Fruit fly (Drosophila melanogaster) whole organism, embryonic: ENCODE data around the gene shams.
A peak's percentile ranks its signal among the peaks of the same experiment; 100 is the strongest.

Experiments
- Atf3 ChIP-seq: fragments of 200-800 bp; sonication (Bioruptor generic); optimal IDR thresholded peaks from 3 replicates; lab custom pipeline; 2016; ENCODE audit warnings: missing biosample characterization, missing genetic modification characterization
- Awh ChIP-seq: fragments of 200-800 bp; sonication (Bioruptor generic); IDR thresholded peaks from 2 replicates; pipeline ENCODE4, ENCODE4 v1.3.6; 2022; ENCODE audit warnings: missing biosample characterization, missing genetic modification characterization
- BEAF-32 ChIP-seq: fragments of 200-800 bp; sonication (Bioruptor generic); optimal IDR thresholded peaks from 3 replicates; lab custom pipeline; 2017; ENCODE audit warnings: missing biosample characterization, missing genetic modification characterization, mild to moderate bottlenecking, moderate library complexity, missing genetic modification reagents
- CG10462 ChIP-seq: fragments of 200-800 bp; sonication (Bioruptor generic); optimal IDR thresholded peaks from 2 replicates; lab custom pipeline; 2016; ENCODE audit warnings: missing biosample characterization, missing genetic modification characterization
- CG11085 ChIP-seq: fragments of 200-800 bp; sonication (Bioruptor generic); IDR thresholded peaks from 2 replicates; pipeline ENCODE4 v1.3.6; 2022; ENCODE audit warnings: missing biosample characterization, missing genetic modification characterization
- CG11398 ChIP-seq: fragments of 200-800 bp; sonication (Bioruptor generic); optimal IDR thresholded peaks from 2 replicates; lab custom pipeline; 2016; ENCODE audit warnings: missing biosample characterization, missing genetic modification characterization
- CG12659 ChIP-seq: fragments of 200-800 bp; sonication (Bioruptor generic); optimal IDR thresholded peaks from 3 replicates; lab custom pipeline; 2017; ENCODE audit warnings: mild to moderate bottlenecking, missing biosample characterization, missing genetic modification reagents, missing genetic modification characterization
- CG13287 ChIP-seq: fragments of 200-800 bp; sonication (Bioruptor generic); IDR thresholded peaks from 2 replicates; pipeline ENCODE4 v1.3.6; 2022; ENCODE audit warnings: missing biosample characterization, missing genetic modification characterization; ENCODE audit not compliant: partially characterized antibody
- CG15479 ChIP-seq: fragments of 200-800 bp; sonication (Bioruptor generic); optimal IDR thresholded peaks from 3 replicates; lab custom pipeline; 2019; ENCODE audit warnings: missing biosample characterization, mild to moderate bottlenecking, missing genetic modification characterization, moderate library complexity
- CG17186 ChIP-seq: fragments of 200-800 bp; sonication (Bioruptor generic); optimal IDR thresholded peaks from 3 replicates; lab custom pipeline; 2017; ENCODE audit warnings: missing biosample characterization, missing genetic modification reagents, missing genetic modification characterization
- CG17361 ChIP-seq: fragments of 200-800 bp; sonication (Bioruptor generic); IDR thresholded peaks from 3 replicates; pipeline ENCODE4 v1.3.6; 2022; ENCODE audit warnings: missing biosample characterization, missing genetic modification characterization
- CG2120 ChIP-seq: fragments of 200-800 bp; sonication (Bioruptor generic); optimal IDR thresholded peaks from 3 replicates; lab custom pipeline; 2016; ENCODE audit warnings: missing biosample characterization, missing genetic modification characterization
- CG3407 ChIP-seq: fragments of 200-800 bp; sonication (Bioruptor generic); optimal IDR thresholded peaks from 2 replicates; lab custom pipeline; 2018; ENCODE audit warnings: missing biosample characterization, mild to moderate bottlenecking, missing genetic modification characterization
- CG3995 ChIP-seq: fragments of 200-800 bp; sonication (Bioruptor generic); optimal IDR thresholded peaks from 3 replicates; lab custom pipeline; 2016; ENCODE audit warnings: missing biosample characterization, missing genetic modification characterization
- CG42726 ChIP-seq: fragments of 200-800 bp; sonication (Bioruptor generic); IDR thresholded peaks from 2 replicates; pipeline ENCODE4 v1.3.6; 2022; ENCODE audit warnings: missing biosample characterization, missing genetic modification characterization; ENCODE audit not compliant: partially characterized antibody
- CG4854 ChIP-seq: fragments of 200-800 bp; sonication (Bioruptor generic); optimal IDR thresholded peaks from 2 replicates; lab custom pipeline; 2016; ENCODE audit warnings: missing biosample characterization, missing genetic modification characterization, inconsistent platforms
- CG6175 ChIP-seq: fragments of 200-800 bp; sonication (Bioruptor generic); IDR thresholded peaks from 3 replicates; pipeline ENCODE4 v1.3.6; 2022; ENCODE audit warnings: missing biosample characterization, missing genetic modification characterization
- CG6854 ChIP-seq: fragments of 200-800 bp; sonication (Bioruptor generic); optimal IDR thresholded peaks from 3 replicates; lab custom pipeline; 2017; ENCODE audit warnings: missing biosample characterization, mild to moderate bottlenecking, missing genetic modification characterization
- CG7786 ChIP-seq: fragments of 200-800 bp; sonication (Bioruptor generic); optimal IDR thresholded peaks from 2 replicates; lab custom pipeline; 2016; ENCODE audit warnings: missing biosample characterization, missing genetic modification characterization
- CG9727 ChIP-seq: fragments of 200-800 bp; sonication (Bioruptor generic); optimal IDR thresholded peaks from 3 replicates; lab custom pipeline; 2017; ENCODE audit warnings: missing biosample characterization, mild to moderate bottlenecking, missing genetic modification characterization
- CG9817 ChIP-seq: fragments of 200-800 bp; sonication (Bioruptor generic); optimal IDR thresholded peaks from 2 replicates; lab custom pipeline; 2018; ENCODE audit warnings: missing biosample characterization, mild to moderate bottlenecking, missing genetic modification characterization, moderate library complexity
- Deaf1 ChIP-seq: fragments of 200-800 bp; optimal IDR thresholded peaks from 3 replicates; lab custom pipeline; 2019; ENCODE audit warnings: missing biosample characterization, mild to moderate bottlenecking, missing genetic modification characterization, moderate library complexity
- Dip3 ChIP-seq: fragments of 200-800 bp; sonication (Bioruptor generic); optimal IDR thresholded peaks from 3 replicates; lab custom pipeline; 2016; ENCODE audit warnings: missing biosample characterization, missing genetic modification characterization
- Ets97D ChIP-seq: fragments of 200-800 bp; sonication (Bioruptor generic); optimal IDR thresholded peaks from 3 replicates; lab custom pipeline; 2016; ENCODE audit warnings: missing biosample characterization, missing genetic modification characterization
- Fer1 ChIP-seq: fragments of 200-800 bp; sonication (Bioruptor generic); optimal IDR thresholded peaks from 2 replicates; lab custom pipeline; 2017; ENCODE audit warnings: missing biosample characterization, mild to moderate bottlenecking, missing genetic modification characterization
- HLH4C ChIP-seq: fragments of 200-800 bp; sonication (Bioruptor generic); IDR thresholded peaks from 3 replicates; pipeline ENCODE4 v1.3.6; 2022; ENCODE audit warnings: missing biosample characterization, missing genetic modification characterization; ENCODE audit not compliant: partially characterized antibody
- HmgD ChIP-seq: fragments of 200-800 bp; sonication (Bioruptor generic); optimal IDR thresholded peaks from 3 replicates; lab custom pipeline; 2016; ENCODE audit warnings: missing biosample characterization, missing genetic modification characterization
- HmgZ ChIP-seq: fragments of 200-800 bp; sonication (Bioruptor generic); optimal IDR thresholded peaks from 2 replicates; lab custom pipeline; 2018; ENCODE audit warnings: missing biosample characterization, mild to moderate bottlenecking, missing genetic modification characterization
- Poxn ChIP-seq: fragments of 200-800 bp; sonication (Bioruptor generic); IDR thresholded peaks from 2 replicates; pipeline ENCODE4 v1.3.6; 2022; ENCODE audit warnings: missing biosample characterization, missing genetic modification characterization
- Side ChIP-seq: fragments of 200-800 bp; sonication (Bioruptor generic); optimal IDR thresholded peaks from 2 replicates; lab custom pipeline; 2016; ENCODE audit warnings: missing biosample characterization, missing genetic modification characterization
- Xbp1 ChIP-seq: fragments of 200-800 bp; sonication (Bioruptor generic); optimal IDR thresholded peaks from 3 replicates; lab custom pipeline; 2016; ENCODE audit warnings: missing biosample characterization, mild to moderate bottlenecking, missing genetic modification characterization
- al ChIP-seq: fragments of 200-800 bp; sonication (Bioruptor generic); IDR thresholded peaks from 2 replicates; pipeline ENCODE4 v1.3.6; 2022; ENCODE audit warnings: missing biosample characterization, missing genetic modification characterization
- ara ChIP-seq: fragments of 200-800 bp; sonication (Bioruptor generic); IDR thresholded peaks from 2 replicates; pipeline ENCODE4 v1.3.6; 2022; ENCODE audit warnings: missing biosample characterization, missing genetic modification characterization
- dm ChIP-seq: fragments of 200-800 bp; sonication (Bioruptor generic); optimal IDR thresholded peaks from 3 replicates; lab custom pipeline; 2016; ENCODE audit warnings: missing biosample characterization, missing genetic modification characterization
- ems ChIP-seq: fragments of 200-800 bp; sonication (Bioruptor generic); optimal IDR thresholded peaks from 3 replicates; lab custom pipeline; 2016; ENCODE audit warnings: missing biosample characterization, missing genetic modification characterization
- ewg ChIP-seq: fragments of 200-800 bp; sonication (Bioruptor generic); optimal IDR thresholded peaks from 3 replicates; lab custom pipeline; 2017; ENCODE audit warnings: mild to moderate bottlenecking, missing biosample characterization, missing genetic modification reagents, missing genetic modification characterization
- exex ChIP-seq: fragments of 200-800 bp; sonication (Bioruptor generic); optimal IDR thresholded peaks from 4 replicates; lab custom pipeline; 2018; ENCODE audit warnings: missing biosample characterization, mild to moderate bottlenecking, missing genetic modification characterization, moderate library complexity
- hbn ChIP-seq: fragments of 200-800 bp; sonication (Bioruptor generic); IDR thresholded peaks from 2 replicates; pipeline ENCODE4 v1.3.6; 2022; ENCODE audit warnings: missing biosample characterization, missing genetic modification characterization; ENCODE audit not compliant: partially characterized antibody
- ken ChIP-seq: fragments of 200-800 bp; sonication (Bioruptor generic); IDR thresholded peaks from 3 replicates; pipeline ENCODE4 v1.3.6; 2022; ENCODE audit warnings: missing biosample characterization, missing genetic modification characterization
- knrl ChIP-seq: fragments of 200-800 bp; sonication (Bioruptor generic); IDR thresholded peaks from 3 replicates; pipeline ENCODE4 v1.3.6; 2022; ENCODE audit warnings: missing biosample characterization, missing genetic modification characterization; ENCODE audit not compliant: partially characterized antibody
- maf-S ChIP-seq: fragments of 200-800 bp; sonication (Bioruptor generic); optimal IDR thresholded peaks from 2 replicates; lab custom pipeline; 2016; ENCODE audit warnings: missing biosample characterization, missing genetic modification characterization
- odd ChIP-seq: fragments of 200-800 bp; sonication (Bioruptor generic); optimal IDR thresholded peaks from 2 replicates; lab custom pipeline; 2017; ENCODE audit warnings: missing biosample characterization, mild to moderate bottlenecking, missing genetic modification characterization
- pan ChIP-seq, 4 experiments: fragments of >200 bp in 3 of 4; fragments of 200-800 bp in 1 of 4; sonication (Bioruptor generic) in 1 of 4; optimal IDR thresholded peaks in 3 of 4; IDR thresholded peaks in 1 of 4; 2 replicates each; pipeline versions ENCODE4 v1.3.6 to Lab custom; 2017 to 2022; ENCODE audit warnings: missing biosample characterization in 2 of 4, missing genetic modification characterization in 2 of 4, mixed read lengths in 1 of 4
- psq ChIP-seq: fragments of 200-800 bp; sonication (Bioruptor generic); optimal IDR thresholded peaks from 2 replicates; lab custom pipeline; 2017; ENCODE audit warnings: missing biosample characterization, missing genetic modification characterization
- shn ChIP-seq: fragments of 200-800 bp; sonication (Bioruptor generic); optimal IDR thresholded peaks from 3 replicates; lab custom pipeline; 2016; ENCODE audit warnings: missing biosample characterization, missing genetic modification characterization
- slou ChIP-seq: fragments of 200-800 bp; sonication (Bioruptor generic); optimal IDR thresholded peaks from 3 replicates; lab custom pipeline; 2016; ENCODE audit warnings: missing biosample characterization, missing genetic modification characterization
- tin ChIP-seq: fragments of 200-800 bp; sonication (Bioruptor generic); optimal IDR thresholded peaks from 3 replicates; lab custom pipeline; 2016; ENCODE audit warnings: missing biosample characterization, missing genetic modification characterization
- ttk ChIP-seq: fragments of 200-800 bp; sonication (Bioruptor generic); IDR thresholded peaks from 2 replicates; pipeline ENCODE4 v2.1.2; 2022; ENCODE audit warnings: missing biosample characterization, missing genetic modification characterization
- tup ChIP-seq: fragments of 200-800 bp; sonication (Bioruptor generic); optimal IDR thresholded peaks from 2 replicates; lab custom pipeline; 2016; ENCODE audit warnings: missing biosample characterization, mild to moderate bottlenecking, missing genetic modification characterization, moderate library complexity
- zfh2 ChIP-seq: fragments of 200-800 bp; sonication (Bioruptor generic); optimal IDR thresholded peaks from 2 replicates; lab custom pipeline; 2016; ENCODE audit warnings: missing biosample characterization, missing genetic modification characterization

Gene shams

dm6 chr3R:25039028-25039476, 35.4 kb downstream of the shams start, which contains the start of the genes Ythdf and bai (continued):
- TF ChIP-seq CG3995, result peak; percentile 41
- TF ChIP-seq CG6175 (GFP tag; lab: Robert Waterston, UW), result no peak
- peak; percentile 82 for TF ChIP-seq CG42726 (GFP tag; lab: Robert Waterston, UW)
- TF ChIP-seq Atf3, result no peak
- TF ChIP-seq Dip3, result peak; percentile 17
- peak; percentile 75 for TF ChIP-seq CG12659 (GFP tag; lab: Kevin White, UChicago)
- peak; percentile 95 for TF ChIP-seq BEAF-32 (GFP tag; lab: Kevin White, UChicago)
- no peak for TF ChIP-seq Awh (GFP tag; lab: Robert Waterston, UW)
- peak; percentile 81 for TF ChIP-seq hbn (GFP tag; lab: Robert Waterston, UW)
- TF ChIP-seq Deaf1, result no peak
- no peak for TF ChIP-seq CG6854 (GFP tag; lab: Kevin White, UChicago)
- no peak for TF ChIP-seq CG9817 (tag; lab: Kevin White, UChicago)
- TF ChIP-seq Fer1 (GFP tag; lab: Kevin White, UChicago), result peak; percentile 14
- TF ChIP-seq HmgD (GFP tag; lab: Kevin White, UChicago), result peak; percentile 17
- TF ChIP-seq maf-S (GFP tag; lab: Kevin White, UChicago), result peak; percentile 43
- peak; percentile 2 for TF ChIP-seq CG11398 (GFP tag; lab: Kevin White, UChicago)
- TF ChIP-seq ewg (GFP tag; lab: Kevin White, UChicago), result peak; percentile 35
- peak; percentile 49 for TF ChIP-seq exex (tag; lab: Kevin White, UChicago)
- peak; percentile 37 for TF ChIP-seq slou (GFP tag; lab: Kevin White, UChicago)
- TF ChIP-seq Xbp1 (GFP tag; lab: Kevin White, UChicago), result peak; percentile 65
- TF ChIP-seq CG4854, result peak; percentile 4
- TF ChIP-seq CG17361, result no peak; the same call in 2 of the 3 replicates
- TF ChIP-seq dm, result peak; percentile 28
- TF ChIP-seq CG3407 (GFP tag; lab: Kevin White, UChicago), result no peak
- TF ChIP-seq ems (GFP tag; lab: Kevin White, UChicago), result peak; percentile 15
- TF ChIP-seq psq (GFP tag; lab: Kevin White, UChicago), result peak; percentile 49
- TF ChIP-seq odd, result no peak
- peak; percentile 13 for TF ChIP-seq tup
- peak; percentile 69 for TF ChIP-seq zfh2 (GFP tag; lab: Kevin White, UChicago)
- no peak for TF ChIP-seq al (GFP tag; lab: Robert Waterston, UW)
- no peak for TF ChIP-seq ttk (GFP tag; lab: Robert Waterston, UW)
- TF ChIP-seq Side, result peak; percentile 27
- peak; percentile 27 for TF ChIP-seq CG15479 (GFP tag; lab: Kevin White, UChicago)
- peak; percentile 16 for TF ChIP-seq shn
- TF ChIP-seq Ets97D (GFP tag; lab: Kevin White, UChicago), result peak; percentile 67
- peak; percentile 91 for TF ChIP-seq CG13287
- TF ChIP-seq pan (optimal IDR thresholded peaks at IDR 0.05; lab: Kevin White, UChicago), result no peak
- no peak for TF ChIP-seq pan (GFP tag; optimal IDR thresholded peaks at IDR 0.05 in 1 of 2, IDR thresholded peaks at IDR 0.05 in 1 of 2)
- TF ChIP-seq knrl (GFP tag; lab: Robert Waterston, UW), result peak; percentile 91
- TF ChIP-seq Poxn (GFP tag; lab: Robert Waterston, UW), result no peak
- peak; percentile 92 for TF ChIP-seq CG17186 (GFP tag; lab: Kevin White, UChicago)
- TF ChIP-seq HLH4C (GFP tag; lab: Robert Waterston, UW), result peak; percentile 80
- TF ChIP-seq CG9727 (GFP tag; lab: Kevin White, UChicago), result no peak
- peak; percentile 55 for TF ChIP-seq CG7786 (GFP tag; lab: Kevin White, UChicago)
- 0 out of 2 replicates have a peak, but pooled peaks have one; percentile 19 for TF ChIP-seq CG11085
- peak; percentile 14 for TF ChIP-seq tin (GFP tag; lab: Kevin White, UChicago)
- peak; percentile 78 for TF ChIP-seq HmgZ (tag; lab: Kevin White, UChicago)
- no peak for TF ChIP-seq CG10462 (GFP tag; lab: Kevin White, UChicago)
- TF ChIP-seq ara (GFP tag; lab: Robert Waterston, UW), result no peak
- TF ChIP-seq ken, result peak; percentile 52; the same call in 2 of the 3 replicates
- TF ChIP-seq CG2120 (GFP tag; lab: Kevin White, UChicago), result peak; percentile 81
